Worm (Caenorhabditis elegans) whole organism, late embryonic: ENCODE results near the gene F47B10.8.

ENCODE experiments used
- C08G9.2 ChIP-seq: sonication (generic microtip); optimal IDR thresholded peaks from 2 replicates; lab custom pipeline; 2016; ENCODE audit warnings: mild to moderate bottlenecking, missing genetic modification characterization, moderate library complexity, missing compliant biosample characterization
- C38D4.7 ChIP-seq: fragments of 200-800 bp; sonication (Bioruptor generic); optimal IDR thresholded peaks from 2 replicates; lab custom pipeline; 2018; ENCODE audit warnings: mild to moderate bottlenecking, missing genetic modification characterization, moderate library complexity, missing compliant biosample characterization
- K02D7.2 ChIP-seq: sonication (generic microtip); optimal IDR thresholded peaks from 2 replicates; lab custom pipeline; 2017; ENCODE audit warnings: mild to moderate bottlenecking, missing genetic modification characterization, missing compliant biosample characterization
- K09A11.1 ChIP-seq: sonication (generic microtip); optimal IDR thresholded peaks from 2 replicates; lab custom pipeline; 2017; ENCODE audit warnings: antibody characterized with exemption, mild to moderate bottlenecking, missing genetic modification characterization, missing compliant biosample characterization; ENCODE audit not compliant: insufficient read depth
- ahr-1 ChIP-seq: sonication (generic microtip); optimal IDR thresholded peaks from 2 replicates; lab custom pipeline; 2016; ENCODE audit warnings: missing genetic modification characterization, missing compliant biosample characterization
- ceh-14 ChIP-seq: sonication (generic microtip); optimal IDR thresholded peaks from 2 replicates; lab custom pipeline; 2016; ENCODE audit warnings: missing genotype, missing genetic modification characterization, missing compliant biosample characterization
- ceh-22 ChIP-seq: sonication (generic microtip); optimal IDR thresholded peaks from 2 replicates; lab custom pipeline; 2017; ENCODE audit warnings: missing biosample characterization, missing genetic modification characterization
- ceh-24 ChIP-seq: sonication (generic microtip); optimal IDR thresholded peaks from 2 replicates; lab custom pipeline; 2016; ENCODE audit warnings: mild to moderate bottlenecking, missing genetic modification characterization, missing compliant biosample characterization
- ceh-31 ChIP-seq: sonication (generic microtip); optimal IDR thresholded peaks from 2 replicates; lab custom pipeline; 2016; ENCODE audit warnings: missing genetic modification characterization, missing compliant biosample characterization
- ceh-45 ChIP-seq: fragments of 200-800 bp; sonication (Bioruptor generic); IDR thresholded peaks from 2 replicates; pipeline ENCODE4 v1.3.6; 2022; ENCODE audit warnings: missing genetic modification reagents, missing genetic modification characterization, missing compliant biosample characterization
- ceh-48 ChIP-seq: sonication (generic microtip); optimal IDR thresholded peaks from 2 replicates; lab custom pipeline; 2016; ENCODE audit warnings: missing genetic modification characterization, inconsistent platforms, missing compliant biosample characterization
- ceh-9 ChIP-seq: sonication (generic microtip); optimal IDR thresholded peaks from 2 replicates; lab custom pipeline; 2016; ENCODE audit warnings: mild to moderate bottlenecking, missing genetic modification characterization, inconsistent platforms, missing compliant biosample characterization
- che-1 ChIP-seq: sonication (generic microtip); optimal IDR thresholded peaks from 2 replicates; lab custom pipeline; 2016; ENCODE audit warnings: mild to moderate bottlenecking, missing genetic modification characterization, missing compliant biosample characterization
- dmd-4 ChIP-seq: sonication (generic microtip); optimal IDR thresholded peaks from 2 replicates; lab custom pipeline; 2016; ENCODE audit warnings: borderline replicate concordance, missing genetic modification characterization, missing compliant biosample characterization
- dve-1 ChIP-seq: sonication (generic microtip); optimal IDR thresholded peaks from 2 replicates; lab custom pipeline; 2017; ENCODE audit warnings: antibody characterized with exemption, mild to moderate bottlenecking, missing genetic modification characterization, missing compliant biosample characterization
- elt-2 ChIP-seq: sonication (generic microtip); optimal IDR thresholded peaks from 2 replicates; lab custom pipeline; 2016; ENCODE audit warnings: missing genetic modification reagents, missing genetic modification characterization, missing compliant biosample characterization
- ets-4 ChIP-seq: sonication (generic microtip); optimal IDR thresholded peaks from 2 replicates; lab custom pipeline; 2016; ENCODE audit warnings: missing genetic modification characterization, missing compliant biosample characterization
- eyg-1 ChIP-seq: sonication (generic microtip); optimal IDR thresholded peaks from 2 replicates; lab custom pipeline; 2016; ENCODE audit warnings: missing genotype, missing genetic modification characterization, missing compliant biosample characterization
- fkh-6 ChIP-seq: sonication (generic microtip); optimal IDR thresholded peaks from 2 replicates; lab custom pipeline; 2016; ENCODE audit warnings: missing genetic modification characterization, missing compliant biosample characterization
- gmeb-2 ChIP-seq: sonication (generic microtip); optimal IDR thresholded peaks from 2 replicates; lab custom pipeline; 2016; ENCODE audit warnings: missing genetic modification characterization, inconsistent platforms, missing compliant biosample characterization
- hlh-15 ChIP-seq: sonication (generic microtip); optimal IDR thresholded peaks from 2 replicates; lab custom pipeline; 2016; ENCODE audit warnings: missing genetic modification characterization, missing compliant biosample characterization
- hlh-30 ChIP-seq: sonication (generic microtip); optimal IDR thresholded peaks from 2 replicates; lab custom pipeline; 2017; ENCODE audit warnings: antibody characterized with exemption, missing genetic modification characterization, missing compliant biosample characterization; ENCODE audit not compliant: insufficient read depth
- hlh-6 ChIP-seq: sonication (generic microtip); optimal IDR thresholded peaks from 2 replicates; lab custom pipeline; 2016; ENCODE audit warnings: missing genotype, missing genetic modification characterization, missing compliant biosample characterization
- madf-2 ChIP-seq: sonication (generic microtip); optimal IDR thresholded peaks from 2 replicates; lab custom pipeline; 2017; ENCODE audit warnings: missing genetic modification characterization, missing compliant biosample characterization
- mec-3 ChIP-seq: sonication (generic microtip); optimal IDR thresholded peaks from 2 replicates; lab custom pipeline; 2016; ENCODE audit warnings: borderline replicate concordance, missing genetic modification characterization, missing compliant biosample characterization
- nhr-11 ChIP-seq: fragments of 150-350 bp; optimal IDR thresholded peaks from 2 replicates; lab custom pipeline; 2014; ENCODE audit warnings: missing biosample characterization, missing genetic modification characterization
- nhr-232 ChIP-seq: sonication (generic microtip); optimal IDR thresholded peaks from 2 replicates; lab custom pipeline; 2016; ENCODE audit warnings: missing genetic modification characterization, missing compliant biosample characterization
- pag-3 ChIP-seq: sonication (generic microtip); optimal IDR thresholded peaks from 2 replicates; lab custom pipeline; 2016; ENCODE audit warnings: missing compliant biosample characterization, missing genetic modification characterization, borderline replicate concordance
- pha-2 ChIP-seq: sonication (generic microtip); optimal IDR thresholded peaks from 2 replicates; lab custom pipeline; 2017; ENCODE audit warnings: mild to moderate bottlenecking, missing genetic modification characterization, missing compliant biosample characterization
- pqm-1 ChIP-seq: sonication (generic microtip); optimal IDR thresholded peaks from 2 replicates; lab custom pipeline; 2016; ENCODE audit warnings: missing genetic modification characterization, missing compliant biosample characterization
- pros-1 ChIP-seq: fragments of 150-350 bp; optimal IDR thresholded peaks from 2 replicates; lab custom pipeline; 2014; ENCODE audit warnings: missing biosample characterization, missing genetic modification reagents, missing genetic modification characterization
- ref-2 ChIP-seq: sonication (generic microtip); optimal IDR thresholded peaks from 2 replicates; lab custom pipeline; 2016; ENCODE audit warnings: missing genetic modification characterization, missing compliant biosample characterization
- rnt-1 ChIP-seq: sonication (generic microtip); optimal IDR thresholded peaks from 2 replicates; lab custom pipeline; 2016; ENCODE audit warnings: missing genetic modification characterization, missing compliant biosample characterization
- syd-9 ChIP-seq: sonication (generic microtip); optimal IDR thresholded peaks from 2 replicates; lab custom pipeline; 2016; ENCODE audit warnings: mild to moderate bottlenecking, missing genetic modification characterization, moderate library complexity, missing compliant biosample characterization
- tbx-7 ChIP-seq: sonication (generic microtip); optimal IDR thresholded peaks from 2 replicates; lab custom pipeline; 2016; ENCODE audit warnings: missing genotype, missing genetic modification characterization, missing compliant biosample characterization
- ttx-3 ChIP-seq: sonication (generic microtip); optimal IDR thresholded peaks from 2 replicates; lab custom pipeline; 2016; ENCODE audit warnings: missing genetic modification reagents, missing genetic modification characterization, missing compliant biosample characterization
- unc-42 ChIP-seq: sonication (generic microtip); optimal IDR thresholded peaks from 2 replicates; lab custom pipeline; 2016; ENCODE audit warnings: missing genotype, missing genetic modification characterization, missing compliant biosample characterization
- ztf-16 ChIP-seq: sonication (generic microtip); optimal IDR thresholded peaks from 2 replicates; lab custom pipeline; 2017; ENCODE audit warnings: missing genetic modification characterization, missing compliant biosample characterization

F47B10.8 gene

ce11 chrX:10956972-10957678 lies 46.5 kb upstream of the F47B10.8 start:
- peak; percentile 66 for TF ChIP-seq elt-2 (tag; lab: Kevin White, UChicago)
- no peak for TF ChIP-seq K02D7.2 (tag; lab: Kevin White, UChicago)
- TF ChIP-seq, all 69 proteins: peak for 1

- TF ChIP-seq dmd-4 (tag; lab: Kevin White, UChicago) (no peak), ceh-45 (GFP tag; lab: Robert Waterston, UW) (no peak), ceh-31 (tag; lab: Kevin White, UChicago) (no peak), hlh-30 (tag; lab: Kevin White, UChicago) (no peak), ref-2 (tag; lab: Kevin White, UChicago) (no peak), dve-1 (tag; lab: Kevin White, UChicago) (no peak), pqm-1 (tag; lab: Kevin White, UChicago) (no peak), che-1 (tag; lab: Kevin White, UChicago) (no peak), K02D7.2 (tag; lab: Kevin White, UChicago) (no peak), ets-4 (tag; lab: Kevin White, UChicago) (no peak), C38D4.7 (GFP tag; lab: Kevin White, UChicago) (no peak), ttx-3 (no peak), gmeb-2 (no peak)
Measured at ce11 chrX:10953834-10954233, 43.2 kb upstream of the F47B10.8 start, which contains the start of gene pbo-4. Gene pbo-4 (plus strand): TSS chrX:10954134.

DNA sequence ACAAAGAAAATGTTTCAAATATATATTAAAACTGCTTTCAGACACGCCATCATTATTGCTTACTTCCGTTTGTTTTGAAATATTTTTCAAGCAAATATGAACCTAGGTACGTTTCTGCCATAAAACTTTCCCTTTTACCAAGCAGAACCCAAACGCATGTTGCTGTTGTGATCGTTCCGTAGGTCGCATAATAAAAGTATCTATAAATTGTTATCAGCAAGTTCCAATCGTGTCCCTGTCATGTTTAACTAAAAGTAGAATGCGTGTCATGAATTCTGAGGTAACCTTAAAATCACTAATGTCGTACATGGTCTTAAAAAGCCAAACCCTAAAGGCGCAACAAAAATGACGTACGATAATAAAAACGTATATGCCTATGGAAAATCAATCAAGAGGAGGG lies 41.3 kb upstream of the F47B10.8 start:
- TF ChIP-seq C08G9.2 (tag; lab: Kevin White, UChicago), result no peak
- no peak for TF ChIP-seq ceh-48 (tag; lab: Kevin White, UChicago)
- no peak for TF ChIP-seq pha-2 (tag; lab: Kevin White, UChicago)
- TF ChIP-seq nhr-232 (tag; lab: Kevin White, UChicago), result no peak
- no peak for TF ChIP-seq ztf-16 (tag; lab: Kevin White, UChicago)
- no peak for TF ChIP-seq hlh-6
- TF ChIP-seq pag-3 (tag; lab: Kevin White, UChicago), result no peak
- no peak for TF ChIP-seq ceh-31 (tag; lab: Kevin White, UChicago)
- no peak for TF ChIP-seq fkh-6
- no peak for TF ChIP-seq K02D7.2 (tag; lab: Kevin White, UChicago)
- no peak for TF ChIP-seq ceh-24
- no peak for TF ChIP-seq ceh-45 (GFP tag; lab: Robert Waterston, UW)
- no peak for TF ChIP-seq pros-1 (tag; lab: Kevin White, UChicago)
- TF ChIP-seq ahr-1, result no peak
- no peak for TF ChIP-seq eyg-1
- TF ChIP-seq nhr-11, result no peak
- TF ChIP-seq gmeb-2, result no peak
- TF ChIP-seq ceh-14, result no peak

ce11 chrX:10951168-10951567 lies 40.6 kb upstream of the F47B10.8 start, which contains the start of gene K09C8.7:
Gene K09C8.7 (minus strand): TSS chrX:10951393.
- TF ChIP-seq ttx-3 (no peak), mec-3 (tag; lab: Kevin White, UChicago) (no peak), C08G9.2 (tag; lab: Kevin White, UChicago) (no peak), ceh-9 (tag; lab: Kevin White, UChicago) (no peak), ceh-24 (no peak), C38D4.7 (GFP tag; lab: Kevin White, UChicago) (no peak), ceh-22 (tag; lab: Kevin White, UChicago) (no peak), unc-42 (tag; lab: Kevin White, UChicago) (no peak), syd-9 (tag; lab: Kevin White, UChicago) (no peak), rnt-1 (tag; lab: Kevin White, UChicago) (no peak), K09A11.1 (tag; lab: Kevin White, UChicago) (no peak), tbx-7 (tag; lab: Kevin White, UChicago) (no peak), ceh-31 (tag; lab: Kevin White, UChicago) (no peak), ref-2 (tag; lab: Kevin White, UChicago) (no peak), hlh-15 (tag; lab: Kevin White, UChicago) (no peak), hlh-30 (tag; lab: Kevin White, UChicago) (no peak), madf-2 (no peak), gmeb-2 (no peak)
- TF ChIP-seq, all 69 proteins: peak for 0
